Fruit fly (Drosophila melanogaster): ENCODE results near the gene CG3448.

Gene CG3448

dm6 chr3L:9422636-9423419, 28.5 kb downstream of the CG3448 start, which contains the start of gene aay:
aay (plus strand) TSS chr3L:9423253.
- TF ChIP-seq Blimp-1 (GFP tag; optimal IDR thresholded peaks at IDR 0.05) (peak; percentile 96), Met (GFP tag; optimal IDR thresholded peaks at IDR 0.05) (peak; percentile 99), CG6792 (GFP tag; optimal IDR thresholded peaks at IDR 0.05) (peak; percentile 99), fd59A (GFP tag; optimal IDR thresholded peaks at IDR 0.05) (peak; percentile 95), CG6854 (GFP tag; optimal IDR thresholded peaks at IDR 0.05) (peak; percentile 99), dac (GFP tag; optimal IDR thresholded peaks at IDR 0.05) (peak; percentile 93), esn (GFP tag; optimal IDR thresholded peaks at IDR 0.05) (peak; percentile 100), dsx (GFP tag; optimal IDR thresholded peaks at IDR 0.05; ENCODE audit: poor library complexity, severe bottlenecking) (peak; percentile 97), salr (GFP tag; optimal IDR thresholded peaks at IDR 0.05) (peak; percentile 95 to 96), vri (GFP tag; optimal IDR thresholded peaks at IDR 0.05) (peak; percentile 98), Sox15 (GFP tag; optimal IDR thresholded peaks at IDR 0.05) (peak; percentile 98), CG10669 (GFP tag; optimal IDR thresholded peaks at IDR 0.05) (peak; percentile 98), ss (GFP tag; optimal IDR thresholded peaks at IDR 0.05) (peak; percentile 95 to 98), CG31627 (GFP tag; optimal IDR thresholded peaks at IDR 0.05) (peak; percentile 99), Smox (GFP tag; optimal IDR thresholded peaks at IDR 0.05) (peak; percentile 99), CG1621 (tag; optimal IDR thresholded peaks at IDR 0.05) (peak; percentile 97), CG9139 (GFP tag; optimal IDR thresholded peaks at IDR 0.05) (peak; percentile 92), svp (GFP tag) (peak; percentile 100), fd85E (GFP tag; optimal IDR thresholded peaks at IDR 0.05) (peak; percentile 97), acj6 (GFP tag; optimal IDR thresholded peaks at IDR 0.05) (peak; percentile 99), CG7368 (GFP tag; optimal IDR thresholded peaks at IDR 0.05) (peak; percentile 99), CG11762 (GFP tag; optimal IDR thresholded peaks at IDR 0.05; ENCODE audit: insufficient read depth) (peak; percentile 98), CG3032 (tag; optimal IDR thresholded peaks at IDR 0.05) (peak; percentile 97), topi (GFP tag; optimal IDR thresholded peaks at IDR 0.05) (peak; percentile 99), Lpt (GFP tag; optimal IDR thresholded peaks at IDR 0.05) (peak; percentile 97), CG32006 (GFP tag; optimal IDR thresholded peaks at IDR 0.05) (peak; percentile 99), CG6276 (GFP tag; optimal IDR thresholded peaks at IDR 0.05) (peak; percentile 98), CG6163 (GFP tag; IDR thresholded peaks at IDR 0.05) (peak; percentile 98), pdm3 (GFP tag; optimal IDR thresholded peaks at IDR 0.05) (peak; percentile 99), CG8632 (GFP tag; optimal IDR thresholded peaks at IDR 0.05) (peak; percentile 99), Hr39 (GFP tag; optimal IDR thresholded peaks at IDR 0.05) (peak; percentile 99), Ets96B (tag; optimal IDR thresholded peaks at IDR 0.05) (peak; percentile 98), Sox14 (GFP tag; optimal IDR thresholded peaks at IDR 0.05) (peak; percentile 99), CG34406 (GFP tag; optimal IDR thresholded peaks at IDR 0.05) (peak; percentile 100), eg (GFP tag; IDR thresholded peaks at IDR 0.05) (peak; percentile 98), CG6808 (GFP tag; optimal IDR thresholded peaks at IDR 0.05) (peak; percentile 95), CG4318 (GFP tag; optimal IDR thresholded peaks at IDR 0.05) (peak; percentile 94), cyc (GFP tag; optimal IDR thresholded peaks at IDR 0.05) (peak; percentile 99), CG8319 (GFP tag; optimal IDR thresholded peaks at IDR 0.05) (peak; percentile 98), CG8119 (GFP tag; IDR thresholded peaks at IDR 0.05) (peak; percentile 99), fkh (GFP tag; optimal IDR thresholded peaks at IDR 0.05) (peak; percentile 92), CG10631 (GFP tag; optimal IDR thresholded peaks at IDR 0.05) (peak; percentile 99), CG15336 (GFP tag; IDR thresholded peaks at IDR 0.05) (peak; percentile 99), achi (GFP tag; optimal IDR thresholded peaks at IDR 0.05) (peak; percentile 98), Eip78C (GFP tag) (peak; percentile 100), Hr4 (GFP tag; optimal IDR thresholded peaks at IDR 0.05) (peak; percentile 99), CG16779 (tag; optimal IDR thresholded peaks at IDR 0.05) (peak; percentile 98), spab (GFP tag; optimal IDR thresholded peaks at IDR 0.05) (peak; percentile 95), OdsH (GFP tag; optimal IDR thresholded peaks at IDR 0.05) (peak; percentile 99), lz (GFP tag; optimal IDR thresholded peaks at IDR 0.05) (peak; percentile 99)

Data from whole organism, prepupa.